Worm (Caenorhabditis elegans) whole organism, late embryonic: Measurements from ENCODE around the gene clec-56.

Experiments
- C38D4.7 ChIP-seq: fragments of 200-800 bp; sonication (Bioruptor generic); optimal IDR thresholded peaks from 2 replicates; lab custom pipeline; 2018; ENCODE audit warnings: mild to moderate bottlenecking, missing genetic modification characterization, moderate library complexity, missing compliant biosample characterization
- F13H6.1 ChIP-seq: sonication (generic microtip); optimal IDR thresholded peaks from 2 replicates; lab custom pipeline; 2016; ENCODE audit warnings: missing genetic modification characterization, missing compliant biosample characterization
- K02D7.2 ChIP-seq: sonication (generic microtip); optimal IDR thresholded peaks from 2 replicates; lab custom pipeline; 2017; ENCODE audit warnings: mild to moderate bottlenecking, missing genetic modification characterization, missing compliant biosample characterization
- K09A11.1 ChIP-seq: sonication (generic microtip); optimal IDR thresholded peaks from 2 replicates; lab custom pipeline; 2017; ENCODE audit warnings: antibody characterized with exemption, mild to moderate bottlenecking, missing genetic modification characterization, missing compliant biosample characterization; ENCODE audit not compliant: insufficient read depth
- T23F11.4 ChIP-seq: fragments of 200-800 bp; sonication (Bioruptor generic); optimal IDR thresholded peaks from 2 replicates; lab custom pipeline; 2018; ENCODE audit warnings: mild to moderate bottlenecking, missing genetic modification characterization, missing compliant biosample characterization
- Y22D7AL.16 ChIP-seq: sonication (generic microtip); optimal IDR thresholded peaks from 2 replicates; lab custom pipeline; 2016; ENCODE audit warnings: missing genetic modification characterization, missing compliant biosample characterization
- ama-1 ChIP-seq: fragments of 150-350 bp; optimal IDR thresholded peaks from 2 replicates; lab custom pipeline; 2014
- ceh-14 ChIP-seq: sonication (generic microtip); optimal IDR thresholded peaks from 2 replicates; lab custom pipeline; 2016; ENCODE audit warnings: missing genotype, missing genetic modification characterization, missing compliant biosample characterization
- ceh-24 ChIP-seq: sonication (generic microtip); optimal IDR thresholded peaks from 2 replicates; lab custom pipeline; 2016; ENCODE audit warnings: mild to moderate bottlenecking, missing genetic modification characterization, missing compliant biosample characterization
- ceh-30 ChIP-seq: fragments of 150-350 bp; optimal IDR thresholded peaks from 2 replicates; lab custom pipeline; 2014; ENCODE audit warnings: missing biosample characterization, missing genetic modification characterization
- ceh-34 ChIP-seq: sonication (generic microtip); optimal IDR thresholded peaks from 2 replicates; lab custom pipeline; 2016; ENCODE audit warnings: mild to moderate bottlenecking, missing genetic modification characterization, missing compliant biosample characterization
- ceh-45 ChIP-seq: fragments of 200-800 bp; sonication (Bioruptor generic); IDR thresholded peaks from 2 replicates; pipeline ENCODE4 v1.3.6; 2022; ENCODE audit warnings: missing genetic modification reagents, missing genetic modification characterization, missing compliant biosample characterization
- ceh-48 ChIP-seq: sonication (generic microtip); optimal IDR thresholded peaks from 2 replicates; lab custom pipeline; 2016; ENCODE audit warnings: missing genetic modification characterization, inconsistent platforms, missing compliant biosample characterization
- ceh-9 ChIP-seq: sonication (generic microtip); optimal IDR thresholded peaks from 2 replicates; lab custom pipeline; 2016; ENCODE audit warnings: mild to moderate bottlenecking, missing genetic modification characterization, inconsistent platforms, missing compliant biosample characterization
- che-1 ChIP-seq: sonication (generic microtip); optimal IDR thresholded peaks from 2 replicates; lab custom pipeline; 2016; ENCODE audit warnings: mild to moderate bottlenecking, missing genetic modification characterization, missing compliant biosample characterization
- dmd-4 ChIP-seq: sonication (generic microtip); optimal IDR thresholded peaks from 2 replicates; lab custom pipeline; 2016; ENCODE audit warnings: borderline replicate concordance, missing genetic modification characterization, missing compliant biosample characterization
- elt-2 ChIP-seq: sonication (generic microtip); optimal IDR thresholded peaks from 2 replicates; lab custom pipeline; 2016; ENCODE audit warnings: missing genetic modification reagents, missing genetic modification characterization, missing compliant biosample characterization
- elt-4 ChIP-seq: sonication (generic microtip); optimal IDR thresholded peaks from 2 replicates; lab custom pipeline; 2016; ENCODE audit warnings: missing genetic modification characterization, missing compliant biosample characterization
- fax-1 ChIP-seq: sonication (generic microtip); optimal IDR thresholded peaks from 2 replicates; lab custom pipeline; 2016; ENCODE audit warnings: missing genotype, missing genetic modification characterization, missing compliant biosample characterization
- fkh-10 ChIP-seq: fragments of 150-350 bp; optimal IDR thresholded peaks from 2 replicates; lab custom pipeline; 2014; ENCODE audit warnings: missing biosample characterization, missing genetic modification reagents, missing genetic modification characterization
- gmeb-2 ChIP-seq: sonication (generic microtip); optimal IDR thresholded peaks from 2 replicates; lab custom pipeline; 2016; ENCODE audit warnings: missing genetic modification characterization, inconsistent platforms, missing compliant biosample characterization
- hlh-15 ChIP-seq: sonication (generic microtip); optimal IDR thresholded peaks from 2 replicates; lab custom pipeline; 2016; ENCODE audit warnings: missing genetic modification characterization, missing compliant biosample characterization
- hlh-6 ChIP-seq: sonication (generic microtip); optimal IDR thresholded peaks from 2 replicates; lab custom pipeline; 2016; ENCODE audit warnings: missing genotype, missing genetic modification characterization, missing compliant biosample characterization
- lin-11 ChIP-seq: fragments of 200-800 bp; sonication (Bioruptor generic); optimal IDR thresholded peaks from 2 replicates; lab custom pipeline; 2018; ENCODE audit warnings: mild to moderate bottlenecking, missing genetic modification characterization, missing compliant biosample characterization
- madf-2 ChIP-seq: sonication (generic microtip); optimal IDR thresholded peaks from 2 replicates; lab custom pipeline; 2017; ENCODE audit warnings: missing genetic modification characterization, missing compliant biosample characterization
- npax-4 ChIP-seq: sonication (generic microtip); optimal IDR thresholded peaks from 2 replicates; lab custom pipeline; 2016; ENCODE audit warnings: missing genetic modification characterization, missing compliant biosample characterization
- odd-2 ChIP-seq: sonication (generic microtip); optimal IDR thresholded peaks from 2 replicates; lab custom pipeline; 2017; ENCODE audit warnings: antibody characterized with exemption, mild to moderate bottlenecking, missing genetic modification characterization, missing compliant biosample characterization
- pag-3 ChIP-seq: sonication (generic microtip); optimal IDR thresholded peaks from 2 replicates; lab custom pipeline; 2016; ENCODE audit warnings: missing compliant biosample characterization, missing genetic modification characterization, borderline replicate concordance
- pat-9 ChIP-seq: fragments of 200-800 bp; sonication (Bioruptor generic); optimal IDR thresholded peaks from 2 replicates; lab custom pipeline; 2018; ENCODE audit warnings: mild to moderate bottlenecking, missing genetic modification characterization, moderate library complexity, missing compliant biosample characterization
- pha-2 ChIP-seq: sonication (generic microtip); optimal IDR thresholded peaks from 2 replicates; lab custom pipeline; 2017; ENCODE audit warnings: mild to moderate bottlenecking, missing genetic modification characterization, missing compliant biosample characterization
- pros-1 ChIP-seq: fragments of 150-350 bp; optimal IDR thresholded peaks from 2 replicates; lab custom pipeline; 2014; ENCODE audit warnings: missing biosample characterization, missing genetic modification reagents, missing genetic modification characterization
- ref-2 ChIP-seq: sonication (generic microtip); optimal IDR thresholded peaks from 2 replicates; lab custom pipeline; 2016; ENCODE audit warnings: missing genetic modification characterization, missing compliant biosample characterization
- rnt-1 ChIP-seq: sonication (generic microtip); optimal IDR thresholded peaks from 2 replicates; lab custom pipeline; 2016; ENCODE audit warnings: missing genetic modification characterization, missing compliant biosample characterization
- syd-9 ChIP-seq: sonication (generic microtip); optimal IDR thresholded peaks from 2 replicates; lab custom pipeline; 2016; ENCODE audit warnings: mild to moderate bottlenecking, missing genetic modification characterization, moderate library complexity, missing compliant biosample characterization
- unc-3 ChIP-seq, 2 experiments: fragments of 200-800 bp in 1 of 2; sonication (Bioruptor generic) in 1 of 2; sonication (generic microtip) in 1 of 2; conservative IDR thresholded peaks in 1 of 2; optimal IDR thresholded peaks in 1 of 2; 2 replicates each; pipeline versions ENCODE4 v1.3.6 to Lab custom; 2016 to 2022; ENCODE audit warnings: missing compliant biosample characterization in 2 of 2, missing genetic modification characterization in 2 of 2, missing genetic modification reagents in 1 of 2
- unc-55 ChIP-seq: sonication (generic microtip); optimal IDR thresholded peaks from 2 replicates; lab custom pipeline; 2017; ENCODE audit warnings: missing biosample characterization, missing genetic modification reagents, missing genetic modification characterization
- zip-5 ChIP-seq: sonication (generic microtip); optimal IDR thresholded peaks from 2 replicates; lab custom pipeline; 2016; ENCODE audit warnings: missing genetic modification characterization, missing compliant biosample characterization
- ztf-16 ChIP-seq: sonication (generic microtip); optimal IDR thresholded peaks from 2 replicates; lab custom pipeline; 2017; ENCODE audit warnings: missing genetic modification characterization, missing compliant biosample characterization

The clec-56 gene

ce11 chrV:14460122-14460521 is 14.1 kb upstream of the clec-56 start:
- no peak for TF ChIP-seq madf-2 (tag; lab: Kevin White, UChicago)
- TF ChIP-seq fkh-10 (GFP tag; lab: Kevin White, UChicago) = no peak
- TF ChIP-seq dmd-4 (tag; lab: Kevin White, UChicago) = no peak
- no peak for TF ChIP-seq pat-9 (tag; lab: Kevin White, UChicago)
- no peak for TF ChIP-seq ceh-14 (tag; lab: Kevin White, UChicago)
- TF ChIP-seq pros-1 (tag; lab: Kevin White, UChicago) = no peak
- no peak for TF ChIP-seq ztf-16
- TF ChIP-seq ceh-45 (GFP tag; lab: Robert Waterston, UW) = no peak

- TF ChIP-seq ceh-30 (tag; lab: Kevin White, UChicago) = no peak
- no peak for TF ChIP-seq zip-5
- TF ChIP-seq pag-3 (tag; lab: Kevin White, UChicago) = no peak
- TF ChIP-seq unc-55 (GFP tag; lab: Kevin White, UChicago) = no peak
- no peak for TF ChIP-seq ama-1 (lab: Kevin White, UChicago)
Measured at ce11 chrV:14460615-14461102, 13.5 kb upstream of the clec-56 start, which contains the start of gene F08H9.2. TSS of gene F08H9.2 (plus strand) at chrV:14460665.

- TF ChIP-seq C38D4.7 (GFP tag; lab: Kevin White, UChicago) (no peak), ceh-34 (tag; lab: Kevin White, UChicago) (no peak), elt-4 (no peak), K09A11.1 (no peak), syd-9 (tag; lab: Kevin White, UChicago) (no peak), madf-2 (tag; lab: Kevin White, UChicago) (no peak), fkh-10 (GFP tag; lab: Kevin White, UChicago) (no peak), lin-11 (no peak), ceh-24 (tag; lab: Kevin White, UChicago) (no peak), npax-4 (no peak), rnt-1 (no peak), pros-1 (tag; lab: Kevin White, UChicago) (no peak), fax-1 (no peak), ceh-48 (tag; lab: Kevin White, UChicago) (no peak), K02D7.2 (no peak)
- TF ChIP-seq, all 69 proteins: peak for 0
Measured at ce11 chrV:14462653-14463052, 11.5 kb upstream of the clec-56 start.

- peak; percentile 2 for TF ChIP-seq elt-2 (tag; lab: Kevin White, UChicago)
- TF ChIP-seq ref-2 (tag; lab: Kevin White, UChicago) = peak; percentile 17
Measured at ce11 chrV:14463087-14463486, 11.1 kb upstream of the clec-56 start, which contains the start of gene F08H9.3. TSS of gene F08H9.3 (minus strand) at chrV:14463338.

ce11 chrV:14464368-14464767 is 9.8 kb upstream of the clec-56 start, which contains the start of gene F08H9.4:
TSS of gene F08H9.4 (minus strand) at chrV:14464428.
- TF ChIP-seq pha-2 (tag; lab: Kevin White, UChicago) (no peak), unc-3 (GFP tag; conservative IDR thresholded peaks at IDR 0.05; lab: Robert Waterston, UW) (no peak), unc-3 (tag; optimal IDR thresholded peaks at IDR 0.05; lab: Kevin White, UChicago) (no peak), hlh-6 (tag; lab: Kevin White, UChicago) (no peak), ceh-14 (tag; lab: Kevin White, UChicago) (no peak), gmeb-2 (tag; lab: Kevin White, UChicago) (no peak), hlh-15 (no peak), ceh-9 (no peak), Y22D7AL.16 (tag; lab: Kevin White, UChicago) (no peak), fax-1 (no peak), ceh-34 (tag; lab: Kevin White, UChicago) (no peak), K09A11.1 (no peak), T23F11.4 (GFP tag; lab: Kevin White, UChicago) (no peak), che-1 (tag; lab: Kevin White, UChicago) (no peak), F13H6.1 (tag; lab: Kevin White, UChicago) (no peak), odd-2 (no peak), fkh-10 (GFP tag; lab: Kevin White, UChicago) (no peak)
- TF ChIP-seq, all 69 proteins: peak for 0
